Worm (Caenorhabditis elegans) whole organism, young adult: Measurements from ENCODE around the gene C05D9.9.
A peak's percentile ranks its signal among the peaks of the same experiment; 100 is the strongest.

Source experiments
- B0019.2 ChIP-seq: fragments of 200-800 bp; sonication (Bioruptor generic); conservative IDR thresholded peaks from 2 replicates; pipeline ENCODE4 v1.3.6; 2022; ENCODE audit warnings: missing genetic modification reagents, missing genetic modification characterization, missing compliant biosample characterization
- C06A6.2 ChIP-seq: fragments of 200-800 bp; sonication (Bioruptor generic); conservative IDR thresholded peaks from 2 replicates; pipeline ENCODE4 v1.3.6; 2022; ENCODE audit warnings: missing genetic modification characterization, missing compliant biosample characterization
- C17E4.6 ChIP-seq: fragments of 200-800 bp; sonication (Bioruptor generic); IDR thresholded peaks from 2 replicates; pipeline ENCODE4 v1.3.6; 2022; ENCODE audit warnings: missing genetic modification reagents, missing genetic modification characterization, missing compliant biosample characterization
- F37B4.10 ChIP-seq: fragments of 200-800 bp; sonication (Bioruptor generic); IDR thresholded peaks from 2 replicates; pipeline ENCODE4 v1.3.6; 2022; ENCODE audit warnings: missing genetic modification characterization, missing compliant biosample characterization
- F57A8.1 ChIP-seq: fragments of 200-800 bp; sonication (Bioruptor generic); optimal IDR thresholded peaks from 2 replicates; lab custom pipeline; 2018; ENCODE audit warnings: mild to moderate bottlenecking, missing genetic modification characterization, moderate library complexity, missing compliant biosample characterization
- K12H6.12 ChIP-seq: fragments of 200-800 bp; sonication (Bioruptor generic); optimal IDR thresholded peaks from 2 replicates; lab custom pipeline; 2018; ENCODE audit warnings: mild to moderate bottlenecking, missing genetic modification characterization, missing compliant biosample characterization
- Y67H2A.10 ChIP-seq: fragments of 200-800 bp; sonication (Bioruptor generic); conservative IDR thresholded peaks from 2 replicates; pipeline ENCODE4 v1.3.6; 2022; ENCODE audit warnings: missing genetic modification reagents, missing genetic modification characterization, missing compliant biosample characterization
- ama-1 ChIP-seq, 3 experiments: fragments of 150-350 bp in 1 of 3; sonication (generic microtip) in 2 of 3; optimal IDR thresholded peaks; 2 replicates each; lab custom pipeline; 2014 to 2018; ENCODE audit warnings: missing biosample characterization in 2 of 3, missing genetic modification characterization in 2 of 3, missing genetic modification reagents in 2 of 3
- ccch-3 ChIP-seq: fragments of 200-800 bp; sonication (Bioruptor generic); optimal IDR thresholded peaks from 2 replicates; lab custom pipeline; 2018; ENCODE audit warnings: mild to moderate bottlenecking, missing genetic modification characterization, missing compliant biosample characterization
- cebp-1 ChIP-seq, 2 experiments: fragments of 200-800 bp in 1 of 2; sonication (Bioruptor generic) in 1 of 2; sonication (generic microtip) in 1 of 2; IDR thresholded peaks in 1 of 2; optimal IDR thresholded peaks in 1 of 2; 2 replicates each; pipeline versions ENCODE4 v1.3.6 to Lab custom; 2017 to 2022; ENCODE audit warnings: missing compliant biosample characterization in 2 of 2, missing genetic modification characterization in 2 of 2, mild to moderate bottlenecking in 1 of 2, missing genetic modification reagents in 1 of 2, moderate library complexity in 1 of 2
- ceh-91 ChIP-seq: fragments of 200-800 bp; sonication (Bioruptor generic); IDR thresholded peaks from 2 replicates; pipeline ENCODE4 v1.3.6; 2022; ENCODE audit warnings: missing genetic modification reagents, missing genetic modification characterization, missing compliant biosample characterization
- dox-1 ChIP-seq: fragments of 200-800 bp; sonication (Bioruptor generic); IDR thresholded peaks from 2 replicates; pipeline ENCODE4 v1.3.6; 2022; ENCODE audit warnings: missing genetic modification reagents, missing genetic modification characterization, missing compliant biosample characterization
- hrde-1 ChIP-seq: sonication (generic microtip); optimal IDR thresholded peaks from 2 replicates; lab custom pipeline; 2016; ENCODE audit warnings: missing genetic modification characterization, mild to moderate bottlenecking, missing compliant biosample characterization, moderate library complexity, missing genotype, missing genetic modification reagents, borderline replicate concordance
- lag-1 ChIP-seq: fragments of 200-800 bp; sonication (Bioruptor generic); IDR thresholded peaks from 2 replicates; pipeline ENCODE4 v1.3.6; 2022; ENCODE audit warnings: missing genetic modification reagents, missing genetic modification characterization, missing compliant biosample characterization
- let-607 ChIP-seq, 2 experiments: fragments of 200-800 bp in 1 of 2; sonication (Bioruptor generic) in 1 of 2; sonication (generic microtip) in 1 of 2; optimal IDR thresholded peaks; 2 replicates each; lab custom pipeline; 2016 to 2018; ENCODE audit warnings: mild to moderate bottlenecking in 2 of 2, missing compliant biosample characterization in 2 of 2, missing genetic modification characterization in 2 of 2, moderate library complexity in 2 of 2, missing genotype in 1 of 2
- lin-35 ChIP-seq, 3 experiments: fragments of 150-350 bp in 2 of 3; sonication (generic microtip) in 1 of 3; optimal IDR thresholded peaks; 2 replicates each; lab custom pipeline; 2014 to 2018; ENCODE audit warnings: missing biosample characterization in 3 of 3, missing genetic modification characterization in 3 of 3, missing genetic modification reagents in 3 of 3
- madf-10 ChIP-seq: sonication (generic microtip); optimal IDR thresholded peaks from 2 replicates; lab custom pipeline; 2016; ENCODE audit warnings: mild to moderate bottlenecking, missing genetic modification characterization, missing compliant biosample characterization
- mel-28 ChIP-seq: sonication (generic microtip); optimal IDR thresholded peaks from 2 replicates; lab custom pipeline; 2016; ENCODE audit warnings: borderline replicate concordance, mild to moderate bottlenecking, missing genetic modification characterization, missing compliant biosample characterization
- nfya-1 ChIP-seq: sonication (generic microtip); optimal IDR thresholded peaks from 2 replicates; lab custom pipeline; 2017; ENCODE audit warnings: antibody characterized with exemption, missing compliant biosample characterization, missing genetic modification characterization, borderline replicate concordance; ENCODE audit not compliant: insufficient read depth
- nfya-2 ChIP-seq: fragments of 200-800 bp; sonication (Bioruptor generic); IDR thresholded peaks from 2 replicates; pipeline ENCODE4 v1.3.6; 2022; ENCODE audit warnings: missing genetic modification reagents, missing genetic modification characterization, missing compliant biosample characterization
- nhr-80 ChIP-seq: sonication (generic microtip); optimal IDR thresholded peaks from 2 replicates; lab custom pipeline; 2016; ENCODE audit warnings: missing genetic modification characterization, missing compliant biosample characterization
- pbrm-1 ChIP-seq: fragments of 200-800 bp; sonication (Bioruptor generic); IDR thresholded peaks from 2 replicates; pipeline ENCODE4 v1.3.6; 2022; ENCODE audit warnings: missing genetic modification reagents, missing genetic modification characterization, missing compliant biosample characterization
- rec-8 ChIP-seq, 2 experiments: sonication (generic microtip); optimal IDR thresholded peaks; 2 replicates each; lab custom pipeline; 2016; ENCODE audit warnings: mild to moderate bottlenecking in 2 of 2, missing genetic modification characterization in 2 of 2, missing genetic modification reagents in 2 of 2, missing genotype in 2 of 2, missing biosample characterization in 1 of 2, missing compliant biosample characterization in 1 of 2, moderate library complexity in 1 of 2
- repo-1 ChIP-seq: sonication (generic microtip); optimal IDR thresholded peaks from 2 replicates; lab custom pipeline; 2017; ENCODE audit warnings: mild to moderate bottlenecking, missing genetic modification characterization, missing compliant biosample characterization
- rpc-1 ChIP-seq, 2 experiments: fragments of 150-350 bp in 1 of 2; sonication (generic microtip) in 1 of 2; optimal IDR thresholded peaks; 2 replicates each; lab custom pipeline; 2014 to 2018; ENCODE audit warnings: missing biosample characterization in 1 of 2, missing genetic modification characterization in 1 of 2, missing genetic modification reagents in 1 of 2, missing genotype in 1 of 2
- sea-2 ChIP-seq: fragments of 200-800 bp; sonication (Bioruptor generic); IDR thresholded peaks from 2 replicates; pipeline ENCODE4 v1.3.6; 2022; ENCODE audit warnings: missing genetic modification characterization, missing compliant biosample characterization
- snpc-1.3 ChIP-seq: sonication (generic microtip); optimal IDR thresholded peaks from 2 replicates; lab custom pipeline; 2017; ENCODE audit warnings: missing genetic modification characterization, mild to moderate bottlenecking, missing compliant biosample characterization, antibody characterized with exemption, moderate library complexity, missing genotype, missing genetic modification reagents; ENCODE audit not compliant: insufficient read depth
- sptf-2 ChIP-seq: fragments of 200-800 bp; sonication (Bioruptor generic); optimal IDR thresholded peaks from 2 replicates; lab custom pipeline; 2018; ENCODE audit warnings: mild to moderate bottlenecking, missing genetic modification characterization, missing compliant biosample characterization
- zfh-2 ChIP-seq: fragments of 200-800 bp; sonication (Bioruptor generic); conservative IDR thresholded peaks from 2 replicates; pipeline ENCODE4 v1.3.6; 2022; ENCODE audit warnings: missing genetic modification reagents, missing genetic modification characterization, missing compliant biosample characterization
- ztf-18 ChIP-seq: sonication (generic microtip); optimal IDR thresholded peaks from 2 replicates; lab custom pipeline; 2016; ENCODE audit warnings: missing genotype, mild to moderate bottlenecking, missing genetic modification characterization, missing compliant biosample characterization

The C05D9.9 gene

DNA sequence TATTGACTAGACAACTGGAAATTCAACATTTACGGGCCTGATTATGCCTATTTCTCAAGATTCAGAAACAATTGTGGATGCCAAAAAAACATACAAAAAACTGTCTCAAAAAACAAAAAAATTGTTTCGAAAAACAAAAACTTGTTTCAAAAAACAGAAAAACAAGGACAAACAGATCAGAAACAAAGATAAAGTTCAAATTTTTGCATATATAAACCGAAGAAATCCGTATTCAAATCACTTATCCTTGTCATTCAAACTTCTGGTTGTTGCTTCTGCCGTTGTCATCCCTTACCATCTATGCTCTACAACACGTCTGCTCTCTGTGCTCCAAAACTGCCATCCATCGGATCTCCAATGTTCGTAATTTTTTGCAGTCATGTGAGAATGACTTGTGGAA lies 30.6 kb upstream of the C05D9.9 start, which contains the start of gene R193.1:
Gene R193.1 (plus strand): TSS at position 301 of the 400 bp plus-strand sequence.
- no peak for TF ChIP-seq lag-1 (GFP tag; lab: Robert Waterston, UW)
- TF ChIP-seq nfya-2 (GFP tag; lab: Robert Waterston, UW) = no peak
- no peak for TF ChIP-seq F57A8.1 (GFP tag; lab: Kevin White, UChicago)
- no peak for TF ChIP-seq mel-28
- no peak for TF ChIP-seq cebp-1 (GFP tag; IDR thresholded peaks at IDR 0.05; lab: Robert Waterston, UW)
- TF ChIP-seq cebp-1 (tag; optimal IDR thresholded peaks at IDR 0.05; lab: Kevin White, UChicago) = no peak
- TF ChIP-seq sptf-2 (GFP tag; lab: Kevin White, UChicago) = no peak
- no peak for TF ChIP-seq B0019.2
- no peak for TF ChIP-seq Y67H2A.10 (GFP tag; lab: Robert Waterston, UW)
- no peak for TF ChIP-seq ama-1 (optimal IDR thresholded peaks at IDR 0.05; lab: Kevin White, UChicago)
- TF ChIP-seq ama-1 (GFP tag; optimal IDR thresholded peaks at IDR 0.05; lab: Kevin White, UChicago) = no peak
- TF ChIP-seq F37B4.10 (GFP tag; lab: Robert Waterston, UW) = no peak
- no peak for TF ChIP-seq C06A6.2 (GFP tag; lab: Robert Waterston, UW)
- no peak for TF ChIP-seq let-607 (tag; optimal IDR thresholded peaks at IDR 0.05; lab: Kevin White, UChicago)
- no peak for TF ChIP-seq repo-1 (tag; lab: Kevin White, UChicago)
- TF ChIP-seq K12H6.12 (tag; lab: Kevin White, UChicago) = no peak
- TF ChIP-seq snpc-1.3 (tag; lab: Kevin White, UChicago) = no peak
- no peak for TF ChIP-seq hrde-1 (tag; lab: Kevin White, UChicago)
- no peak for TF ChIP-seq rec-8 (tag; optimal IDR thresholded peaks at IDR 0.05; lab: Kevin White, UChicago)
- no peak for TF ChIP-seq nfya-1 (tag; lab: Kevin White, UChicago)
- no peak for TF ChIP-seq lin-35 (GFP tag; optimal IDR thresholded peaks at IDR 0.05; lab: Kevin White, UChicago)

DNA sequence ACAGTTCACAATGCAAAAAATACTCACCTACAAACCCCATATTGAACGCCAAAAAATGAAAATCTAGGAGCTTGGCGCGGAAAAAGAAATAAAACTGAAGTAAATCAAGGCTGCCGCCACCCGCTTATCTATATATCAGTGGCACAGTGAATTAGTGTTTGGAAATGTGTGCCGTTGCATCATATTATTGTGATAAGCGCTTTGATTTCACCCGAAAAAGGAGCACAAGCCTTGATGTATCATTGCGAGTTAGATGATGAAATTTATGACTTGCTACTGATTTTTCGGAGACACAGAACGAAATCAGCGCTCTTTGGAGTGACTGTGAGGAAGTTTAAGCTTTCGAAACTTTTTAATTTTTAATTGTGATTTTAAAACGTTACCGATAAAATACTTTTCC lies 24.4 kb upstream of the C05D9.9 start, which contains the start of the genes R193.2 and R193.6:
Gene R193.2 (minus strand): TSS at position 148 of the 400 bp plus-strand sequence.
Gene R193.6 (plus strand): TSS at position 350 of the 400 bp plus-strand sequence.
- TF ChIP-seq rpc-1 (optimal IDR thresholded peaks at IDR 0.05; lab: Kevin White, UChicago) (no peak), rpc-1 (tag; optimal IDR thresholded peaks at IDR 0.05; lab: Kevin White, UChicago) (no peak), ccch-3 (GFP tag; lab: Kevin White, UChicago) (no peak), dox-1 (GFP tag; lab: Robert Waterston, UW) (peak; percentile 38; the same call in 1 of the 2 replicates), let-607 (tag; optimal IDR thresholded peaks at IDR 0.05; lab: Kevin White, UChicago) (peak in 1 of 2 experiments; percentile 14), nhr-80 (tag; lab: Kevin White, UChicago) (peak; percentile 94)

DNA sequence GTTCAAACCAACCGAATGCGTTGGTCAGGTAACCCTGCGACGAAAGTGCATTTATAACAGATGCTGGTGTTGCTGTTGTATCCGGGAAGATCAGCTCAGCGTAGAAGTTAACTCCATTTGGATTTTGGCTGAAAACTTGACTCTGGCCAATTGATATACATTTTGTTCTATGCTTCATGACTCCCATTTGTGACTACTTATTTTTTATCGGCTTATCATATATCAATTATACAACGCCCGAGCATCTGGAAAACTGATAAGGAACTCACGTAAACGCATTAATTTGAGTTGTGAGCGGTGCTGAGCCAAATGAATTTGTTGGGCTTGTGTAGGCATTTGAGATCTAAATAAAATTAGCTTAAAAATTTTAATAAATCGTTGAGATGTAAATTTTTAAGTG lies 23.3 kb upstream of the C05D9.9 start:
- TF ChIP-seq dox-1 (GFP tag; lab: Robert Waterston, UW) (0 out of 2 replicates have a peak, but pooled peaks have one; percentile 7), ceh-91 (no peak)
- TF ChIP-seq, all 124 proteins: peak for 1

DNA sequence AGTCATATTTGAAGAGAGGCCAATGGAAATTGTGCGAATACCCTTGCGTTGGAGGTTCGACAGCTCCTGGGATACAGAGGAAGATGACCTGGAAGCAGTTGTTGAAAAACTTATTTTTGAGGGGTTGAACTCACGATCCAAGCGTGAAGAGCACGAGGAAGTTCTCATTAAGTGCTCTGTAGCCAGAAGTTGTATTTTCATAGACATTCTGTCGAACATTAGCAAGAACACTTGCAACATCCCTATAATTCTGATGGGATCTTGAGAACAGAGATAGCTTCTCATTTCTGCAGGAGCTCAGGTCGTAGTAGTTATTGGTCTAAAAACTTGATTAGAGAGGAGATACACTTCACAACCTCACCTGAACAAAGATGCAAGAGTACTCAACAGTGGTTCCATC lies 17.6 kb upstream of the C05D9.9 start:
- TF ChIP-seq zfh-2 (GFP tag; lab: Robert Waterston, UW) (no peak), ztf-18 (tag; lab: Kevin White, UChicago) (no peak), nfya-2 (GFP tag; lab: Robert Waterston, UW) (no peak), madf-10 (no peak), pbrm-1 (GFP tag; lab: Robert Waterston, UW) (no peak), C17E4.6 (GFP tag; lab: Robert Waterston, UW) (no peak), nhr-80 (tag; lab: Kevin White, UChicago) (no peak), sea-2 (GFP tag; lab: Robert Waterston, UW) (no peak)
